Worm (Caenorhabditis elegans): ENCODE results near the gene hgap-2.

DNA sequence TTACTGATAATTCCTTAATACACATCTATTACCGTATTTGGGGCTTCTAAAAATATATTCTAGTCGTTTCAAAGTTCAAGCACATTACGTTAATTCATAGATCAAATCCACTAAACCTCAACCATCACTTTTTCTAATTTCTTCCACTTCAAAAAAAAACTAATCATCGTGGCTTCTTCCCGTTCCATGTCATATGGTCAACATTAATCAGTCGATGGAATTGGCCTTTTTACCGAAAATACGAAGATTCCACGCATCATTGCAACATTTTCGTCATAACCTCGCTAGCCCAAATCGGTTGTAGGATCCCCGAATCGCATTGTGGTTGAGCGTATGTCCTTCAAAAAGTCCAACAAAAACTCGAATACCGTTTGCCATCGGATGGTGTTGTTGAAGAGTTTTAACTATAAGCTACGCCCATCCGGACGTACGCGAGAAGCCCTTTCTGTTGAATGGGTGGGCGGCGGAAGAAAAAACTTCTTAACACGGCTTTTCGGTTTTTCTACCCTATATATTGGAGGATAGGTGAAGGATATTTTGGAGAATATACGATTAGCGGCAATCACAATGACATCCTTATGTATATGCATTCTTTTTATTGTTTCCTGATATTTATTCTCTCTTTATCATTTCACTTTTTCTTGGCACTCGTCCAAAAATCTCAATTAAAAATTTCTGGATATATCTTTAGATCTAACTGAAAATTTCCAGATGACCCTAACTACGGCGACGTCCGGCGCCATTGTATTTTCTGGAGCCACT lies 47.8 kb upstream of the hgap-2 start, which contains the start of gene rol-6:
- TF ChIP-seq pbrm-1 (GFP tag; IDR thresholded peaks at IDR 0.05) (no peak), Y79H2A.3 (GFP tag; conservative IDR thresholded peaks at IDR 0.05) (no peak), Y53F4B.3 (GFP tag; IDR thresholded peaks at IDR 0.05) (no peak), lin-26 (GFP tag; IDR thresholded peaks at IDR 0.05) (no peak), T07F8.4 (tag; optimal IDR thresholded peaks at IDR 0.05) (no peak), zfh-2 (GFP tag; conservative IDR thresholded peaks at IDR 0.05) (no peak), ekl-4 (GFP tag; IDR thresholded peaks at IDR 0.05) (no peak), sea-2 (GFP tag; IDR thresholded peaks at IDR 0.05) (no peak), egl-44 (GFP tag; IDR thresholded peaks at IDR 0.05) (no peak)
